Worm (Caenorhabditis elegans): ENCODE data around the gene R02F11.9.

Gene R02F11.9

DNA sequence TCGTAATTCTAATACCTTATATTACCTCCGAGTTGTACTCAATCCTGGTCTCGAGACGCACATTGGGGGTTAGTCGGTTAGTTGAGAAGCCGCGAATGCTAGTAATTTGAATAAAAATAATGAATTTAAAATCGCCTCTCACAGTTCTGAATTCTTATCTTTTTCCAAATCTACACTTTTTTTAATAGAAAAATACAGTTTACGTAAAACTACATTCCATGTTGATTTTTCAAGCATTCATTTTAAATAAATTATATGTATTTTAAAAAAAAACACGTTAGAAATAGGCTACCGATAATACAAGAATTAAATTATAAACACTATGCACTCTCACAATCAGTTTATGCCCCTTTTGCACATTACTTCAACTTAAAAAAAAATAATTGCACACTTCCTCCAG, 17.6 kb upstream of the R02F11.9 start, which contains the start of gene C18G1.9:
C18G1.9 (minus strand) TSS at position 101 of the 400 bp plus-strand sequence.
- TF ChIP-seq zip-8 (tag; optimal IDR thresholded peaks at IDR 0.05) (no peak), mls-2 (tag; optimal IDR thresholded peaks at IDR 0.05) (no peak)

DNA sequence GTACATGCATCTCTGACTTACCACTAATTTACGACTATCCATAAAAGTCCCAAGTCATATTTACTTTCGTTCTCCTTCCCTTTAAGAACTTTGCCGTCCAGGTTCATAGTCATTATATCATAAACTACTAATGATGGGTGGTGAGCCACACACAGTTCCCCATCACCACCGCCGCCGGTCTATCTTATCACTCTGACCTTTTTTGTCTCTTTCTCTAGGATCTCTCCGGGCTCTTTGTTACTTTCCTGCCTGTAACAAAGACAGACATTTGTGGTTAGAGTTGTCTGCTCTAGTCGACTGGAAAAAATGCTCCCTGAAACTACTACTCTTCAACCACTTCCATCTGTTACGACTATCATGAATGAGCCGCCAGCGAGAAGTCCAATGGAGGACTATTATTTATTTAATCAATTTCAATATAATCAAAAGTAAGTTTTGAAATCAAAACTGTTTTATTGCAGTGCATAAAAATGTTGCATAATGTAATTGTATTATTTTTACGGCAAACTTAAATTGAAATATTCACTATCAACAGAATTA, 16.8 kb upstream of the R02F11.9 start, which contains the start of gene elt-7:
elt-7 (plus strand) TSS at position 263 of the 540 bp plus-strand sequence.
- TF ChIP-seq tbx-8 (GFP tag; optimal IDR thresholded peaks at IDR 0.05) (no peak), elt-3 (tag; optimal IDR thresholded peaks at IDR 0.05) (no peak), hlh-1 (tag; optimal IDR thresholded peaks at IDR 0.05) (no peak), ham-2 (GFP tag; optimal IDR thresholded peaks at IDR 0.05) (no peak), cnd-1 (tag; optimal IDR thresholded peaks at IDR 0.05) (no peak), nhr-2 (tag; optimal IDR thresholded peaks at IDR 0.05) (no peak), ceh-83 (GFP tag; optimal IDR thresholded peaks at IDR 0.05) (no peak), flh-1 (GFP tag; optimal IDR thresholded peaks at IDR 0.05) (no peak), sptf-1 (tag; optimal IDR thresholded peaks at IDR 0.05) (no peak), snpc-4 (tag; optimal IDR thresholded peaks at IDR 0.05) (no peak), blmp-1 (tag; optimal IDR thresholded peaks at IDR 0.05) (no peak)

DNA sequence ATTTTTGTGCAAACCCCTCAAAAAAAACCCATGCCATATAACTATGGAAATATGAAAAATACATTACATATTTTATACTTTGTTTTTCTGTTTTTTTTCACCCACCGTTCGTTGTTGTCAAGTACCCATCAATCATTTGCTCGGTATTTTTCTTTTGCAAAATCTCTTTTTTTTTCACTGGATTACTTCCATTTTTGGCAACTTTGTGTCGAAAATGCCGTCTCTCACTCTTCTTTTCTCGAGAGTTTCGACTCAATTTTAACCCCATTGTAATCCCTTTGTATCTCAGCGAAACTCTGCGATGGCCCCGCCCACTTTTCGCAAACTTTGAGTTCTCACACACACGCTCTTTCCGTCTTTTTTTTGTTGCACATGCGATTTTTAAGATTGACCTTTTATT, 12.1 kb upstream of the R02F11.9 start:
- no peak for TF ChIP-seq ham-2 (GFP tag; optimal IDR thresholded peaks at IDR 0.05)
- TF ChIP-seq unc-120 (tag; optimal IDR thresholded peaks at IDR 0.05; ENCODE audit: poor library complexity, severe bottlenecking) = peak; percentile 29
- no peak for TF ChIP-seq nhr-12 (tag; optimal IDR thresholded peaks at IDR 0.05)
- no peak for TF ChIP-seq unc-62 (GFP tag; optimal IDR thresholded peaks at IDR 0.05)

DNA sequence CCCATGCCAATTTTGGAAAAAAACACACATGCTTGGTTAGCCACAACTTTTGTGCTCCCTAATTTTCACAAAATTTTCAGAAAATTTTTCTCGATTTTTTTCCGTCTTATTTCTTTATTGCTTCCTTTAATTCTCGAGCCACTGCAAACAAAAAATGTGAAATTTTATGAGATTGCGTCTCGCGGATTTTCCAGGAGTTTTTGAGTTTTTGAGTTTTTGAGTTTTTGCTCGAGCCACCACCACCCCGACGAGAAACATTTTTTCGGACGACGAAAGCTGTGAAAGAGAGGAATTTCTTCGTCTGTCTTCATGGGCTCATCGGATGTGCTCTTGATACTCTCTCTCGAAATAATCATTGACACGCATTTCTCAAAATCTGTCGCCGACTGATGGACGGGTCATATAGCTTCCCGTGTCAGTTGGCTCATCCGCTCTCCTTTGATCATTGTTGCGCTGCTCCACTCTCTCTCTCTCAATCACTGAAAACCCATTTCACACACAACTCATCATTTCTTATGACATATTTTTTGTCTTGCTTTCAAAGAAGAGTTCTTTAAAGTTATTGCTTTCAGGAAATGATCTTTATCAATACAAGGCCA, 9.8 kb upstream of the R02F11.9 start, which contains the start of gene C18G1.1:
C18G1.1 (plus strand) TSS at position 573 of the 599 bp plus-strand sequence.
- TF ChIP-seq unc-120 (tag; optimal IDR thresholded peaks at IDR 0.05; ENCODE audit: poor library complexity, severe bottlenecking) = peak; percentile 26
- no peak for TF ChIP-seq ham-2 (GFP tag; optimal IDR thresholded peaks at IDR 0.05)
- no peak for TF ChIP-seq nhr-76 (tag; optimal IDR thresholded peaks at IDR 0.05)
- peak; percentile 89 for TF ChIP-seq hlh-1 (tag; optimal IDR thresholded peaks at IDR 0.05)
- no peak for TF ChIP-seq nhr-12 (tag; optimal IDR thresholded peaks at IDR 0.05)
- no peak for TF ChIP-seq drap-1 (GFP tag; optimal IDR thresholded peaks at IDR 0.05)
- TF ChIP-seq unc-62 (GFP tag; optimal IDR thresholded peaks at IDR 0.05) = peak; percentile 99
- no peak for TF ChIP-seq zip-8 (tag; optimal IDR thresholded peaks at IDR 0.05)
- no peak for TF ChIP-seq ces-1 (GFP tag; optimal IDR thresholded peaks at IDR 0.05)

DNA sequence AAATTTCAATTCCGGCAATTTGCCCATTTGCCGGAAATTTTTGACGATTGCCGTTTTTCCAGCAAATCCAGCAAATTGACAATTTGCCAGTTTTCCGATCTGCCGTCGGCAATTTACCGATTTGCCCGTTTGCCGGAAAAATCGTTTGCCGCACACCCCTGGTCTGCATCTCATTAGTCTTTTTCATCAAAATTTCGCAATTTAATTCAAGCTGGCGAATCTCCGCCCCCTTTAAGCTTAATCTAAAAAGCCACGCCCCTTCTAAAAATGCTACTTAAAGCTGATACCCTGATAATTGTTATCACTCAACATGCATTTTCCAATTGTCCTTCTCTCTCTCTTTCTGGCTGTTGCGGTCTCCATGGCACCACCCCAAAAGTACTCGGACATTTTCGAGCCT, 4.0 kb upstream of the R02F11.9 start, which contains the start of gene Y60C6A.1:
Y60C6A.1 (plus strand) TSS at position 301 of the 400 bp plus-strand sequence.
- TF ChIP-seq snpc-4 (tag; optimal IDR thresholded peaks at IDR 0.05) (no peak), hlh-1 (tag; optimal IDR thresholded peaks at IDR 0.05) (no peak), mls-2 (tag; optimal IDR thresholded peaks at IDR 0.05) (no peak), mep-1 (tag; optimal IDR thresholded peaks at IDR 0.05) (no peak), tbx-8 (GFP tag; optimal IDR thresholded peaks at IDR 0.05) (no peak)

DNA sequence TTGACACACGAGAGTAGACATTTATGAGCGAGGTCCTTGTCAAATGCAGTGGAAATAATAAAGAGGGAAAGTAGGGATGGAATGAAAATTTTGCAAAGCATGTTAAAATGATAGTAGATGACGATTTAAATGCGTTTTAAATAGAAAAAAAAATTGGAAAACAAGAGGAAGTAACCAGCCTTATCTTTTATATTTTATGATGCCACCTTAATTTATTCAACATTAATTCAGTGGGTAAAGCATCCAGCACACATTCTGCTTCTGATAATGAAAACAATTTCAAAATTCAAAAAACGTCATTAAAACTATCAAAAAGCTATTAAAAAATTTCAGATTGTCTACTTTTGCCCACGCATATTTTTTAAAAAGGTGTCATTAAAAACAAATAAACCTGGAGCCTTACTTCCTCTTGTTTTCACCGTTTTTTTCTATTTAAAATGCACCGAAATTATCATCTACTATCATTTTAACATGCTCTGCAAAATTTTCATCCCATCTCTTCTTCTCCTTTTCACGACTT, 1.9 kb upstream of the R02F11.9 start, which contains the start of the genes Y60C6A.2 and Y60C6A.3:
Y60C6A.2 (minus strand) TSS at position 101 of the 520 bp plus-strand sequence.
Y60C6A.3 (plus strand) TSS at position 470 of the 520 bp plus-strand sequence.
- TF ChIP-seq lin-13 (tag; optimal IDR thresholded peaks at IDR 0.05) = no peak
- TF ChIP-seq flh-1 (GFP tag; optimal IDR thresholded peaks at IDR 0.05) = no peak
- TF ChIP-seq M03D4.4 (tag; optimal IDR thresholded peaks at IDR 0.05) = no peak
- no peak for TF ChIP-seq nhr-76 (tag; optimal IDR thresholded peaks at IDR 0.05)
- no peak for TF ChIP-seq snpc-4 (tag; optimal IDR thresholded peaks at IDR 0.05)
- TF ChIP-seq nhr-2 (tag; optimal IDR thresholded peaks at IDR 0.05) = no peak
- no peak for TF ChIP-seq elt-3 (tag; optimal IDR thresholded peaks at IDR 0.05)
- TF ChIP-seq unc-120 (tag; optimal IDR thresholded peaks at IDR 0.05; ENCODE audit: poor library complexity, severe bottlenecking) = no peak
- no peak for TF ChIP-seq tbx-8 (GFP tag; optimal IDR thresholded peaks at IDR 0.05)
- TF ChIP-seq ceh-83 (GFP tag; optimal IDR thresholded peaks at IDR 0.05) = no peak
- no peak for TF ChIP-seq ztf-11 (tag; optimal IDR thresholded peaks at IDR 0.05)
- no peak for TF ChIP-seq ceh-43 (GFP tag; optimal IDR thresholded peaks at IDR 0.05)
- no peak for TF ChIP-seq nhr-237 (tag; optimal IDR thresholded peaks at IDR 0.05)
- no peak for TF ChIP-seq elt-1 (tag; optimal IDR thresholded peaks at IDR 0.05; ENCODE audit: borderline replicate concordance, insufficient read depth)
- TF ChIP-seq unc-62 (GFP tag; optimal IDR thresholded peaks at IDR 0.05) = no peak
- no peak for TF ChIP-seq pha-4 (tag; optimal IDR thresholded peaks at IDR 0.05)
- TF ChIP-seq mls-2 (tag; optimal IDR thresholded peaks at IDR 0.05) = no peak
- no peak for TF ChIP-seq nhr-28 (tag; optimal IDR thresholded peaks at IDR 0.05)
- TF ChIP-seq sem-2 (GFP tag; optimal IDR thresholded peaks at IDR 0.05) = no peak

Measured in whole organism, mixed stage, embryonic.